Worm (Caenorhabditis elegans) whole organism, young adult: ENCODE data around the gene exos-4.2.

Experiments
- F23B12.7 ChIP-seq: sonication (generic microtip); optimal IDR thresholded peaks from 2 replicates; lab custom pipeline; 2017; ENCODE audit warnings: missing genetic modification characterization, mild to moderate bottlenecking, missing compliant biosample characterization, antibody characterized with exemption, moderate library complexity; ENCODE audit not compliant: insufficient read depth
- F49E8.2 ChIP-seq: sonication (generic microtip); optimal IDR thresholded peaks from 3 replicates; lab custom pipeline; 2017; ENCODE audit warnings: missing genetic modification characterization, mild to moderate bottlenecking, missing compliant biosample characterization, antibody characterized with exemption, moderate library complexity; ENCODE audit not compliant: insufficient read depth
- F52B5.7 ChIP-seq: sonication (generic microtip); optimal IDR thresholded peaks from 2 replicates; lab custom pipeline; 2016; ENCODE audit warnings: mild to moderate bottlenecking, missing genetic modification characterization, missing compliant biosample characterization
- Y53F4B.3 ChIP-seq: fragments of 200-800 bp; sonication (Bioruptor generic); IDR thresholded peaks from 2 replicates; pipeline ENCODE4 v1.3.6; 2022; ENCODE audit warnings: missing genetic modification reagents, missing genetic modification characterization, missing compliant biosample characterization
- Y67H2A.10 ChIP-seq: fragments of 200-800 bp; sonication (Bioruptor generic); conservative IDR thresholded peaks from 2 replicates; pipeline ENCODE4 v1.3.6; 2022; ENCODE audit warnings: missing genetic modification reagents, missing genetic modification characterization, missing compliant biosample characterization
- aptf-3 ChIP-seq: fragments of 200-800 bp; sonication (Bioruptor generic); IDR thresholded peaks from 2 replicates; pipeline ENCODE4 v1.3.6; 2022; ENCODE audit warnings: missing genetic modification characterization, missing compliant biosample characterization
- athp-1 ChIP-seq: sonication (generic microtip); optimal IDR thresholded peaks from 2 replicates; lab custom pipeline; 2017; ENCODE audit warnings: mild to moderate bottlenecking, missing genetic modification characterization, missing compliant biosample characterization
- attf-5 ChIP-seq: fragments of 200-800 bp; sonication (Bioruptor generic); optimal IDR thresholded peaks from 2 replicates; lab custom pipeline; 2018; ENCODE audit warnings: mild to moderate bottlenecking, missing genetic modification characterization, missing compliant biosample characterization
- attf-6 ChIP-seq: fragments of 200-800 bp; sonication (Bioruptor generic); IDR thresholded peaks from 2 replicates; pipeline ENCODE4 v1.3.6; 2022; ENCODE audit warnings: missing genetic modification reagents, missing genetic modification characterization, missing compliant biosample characterization
- ceh-100 ChIP-seq: fragments of 200-800 bp; sonication (Bioruptor generic); IDR thresholded peaks from 2 replicates; pipeline ENCODE4 v1.3.6; 2022; ENCODE audit warnings: missing genetic modification reagents, missing genetic modification characterization, missing compliant biosample characterization
- ceh-58 ChIP-seq: fragments of 200-800 bp; sonication (Bioruptor generic); IDR thresholded peaks from 2 replicates; pipeline ENCODE4 v1.3.6; 2022; ENCODE audit warnings: missing genetic modification characterization, missing compliant biosample characterization
- ceh-79 ChIP-seq: sonication (generic microtip); optimal IDR thresholded peaks from 2 replicates; lab custom pipeline; 2017; ENCODE audit warnings: mild to moderate bottlenecking, missing genetic modification characterization, missing compliant biosample characterization
- die-1 ChIP-seq: sonication (generic microtip); optimal IDR thresholded peaks from 2 replicates; lab custom pipeline; 2016; ENCODE audit warnings: missing genotype, mild to moderate bottlenecking, missing genetic modification characterization, missing compliant biosample characterization
- egl-44 ChIP-seq: fragments of 200-800 bp; sonication (Bioruptor generic); IDR thresholded peaks from 2 replicates; pipeline ENCODE4 v1.3.6; 2022; ENCODE audit warnings: missing genetic modification reagents, missing genetic modification characterization, missing compliant biosample characterization
- fkh-3 ChIP-seq: sonication (generic microtip); optimal IDR thresholded peaks from 2 replicates; lab custom pipeline; 2016; ENCODE audit warnings: mild to moderate bottlenecking, missing genetic modification characterization, missing compliant biosample characterization
- gei-17 ChIP-seq: fragments of 200-800 bp; sonication (Bioruptor generic); optimal IDR thresholded peaks from 2 replicates; lab custom pipeline; 2018; ENCODE audit warnings: mild to moderate bottlenecking, missing genetic modification characterization, missing compliant biosample characterization
- him-1 ChIP-seq: sonication (generic microtip); optimal IDR thresholded peaks from 2 replicates; lab custom pipeline; 2016; ENCODE audit warnings: missing genotype, missing genetic modification reagents, missing genetic modification characterization, missing compliant biosample characterization
- hmg-1.2 ChIP-seq: fragments of 200-800 bp; sonication (Bioruptor generic); IDR thresholded peaks from 2 replicates; pipeline ENCODE4 v1.3.6; 2022; ENCODE audit warnings: missing genetic modification reagents, missing genetic modification characterization, missing compliant biosample characterization
- lin-35 ChIP-seq, 3 experiments: fragments of 150-350 bp in 2 of 3; sonication (generic microtip) in 1 of 3; optimal IDR thresholded peaks; 2 replicates each; lab custom pipeline; 2014 to 2018; ENCODE audit warnings: missing biosample characterization in 3 of 3, missing genetic modification characterization in 3 of 3, missing genetic modification reagents in 3 of 3
- lin-40 ChIP-seq: sonication (generic microtip); optimal IDR thresholded peaks from 2 replicates; lab custom pipeline; 2016; ENCODE audit warnings: missing genetic modification characterization, mild to moderate bottlenecking, missing compliant biosample characterization, missing genotype, missing genetic modification reagents
- lsl-1 ChIP-seq: fragments of 200-800 bp; sonication (Bioruptor generic); optimal IDR thresholded peaks from 2 replicates; lab custom pipeline; 2018; ENCODE audit warnings: mild to moderate bottlenecking, missing genetic modification characterization, moderate library complexity, missing compliant biosample characterization
- madf-6 ChIP-seq: fragments of 200-800 bp; sonication (Bioruptor generic); IDR thresholded peaks from 2 replicates; pipeline ENCODE4 v1.3.6; 2022; ENCODE audit warnings: missing genetic modification reagents, missing genetic modification characterization, missing compliant biosample characterization
- mel-28 ChIP-seq: sonication (generic microtip); optimal IDR thresholded peaks from 2 replicates; lab custom pipeline; 2016; ENCODE audit warnings: borderline replicate concordance, mild to moderate bottlenecking, missing genetic modification characterization, missing compliant biosample characterization
- nfya-1 ChIP-seq: sonication (generic microtip); optimal IDR thresholded peaks from 2 replicates; lab custom pipeline; 2017; ENCODE audit warnings: antibody characterized with exemption, missing compliant biosample characterization, missing genetic modification characterization, borderline replicate concordance; ENCODE audit not compliant: insufficient read depth
- nfyb-1 ChIP-seq: fragments of 200-800 bp; sonication (Bioruptor generic); IDR thresholded peaks from 2 replicates; pipeline ENCODE4 v1.3.6; 2022; ENCODE audit warnings: missing genetic modification reagents, missing genetic modification characterization, missing compliant biosample characterization
- rpc-1 ChIP-seq, 2 experiments: fragments of 150-350 bp in 1 of 2; sonication (generic microtip) in 1 of 2; optimal IDR thresholded peaks; 2 replicates each; lab custom pipeline; 2014 to 2018; ENCODE audit warnings: missing biosample characterization in 1 of 2, missing genetic modification characterization in 1 of 2, missing genetic modification reagents in 1 of 2, missing genotype in 1 of 2
- sdz-38 ChIP-seq: sonication (generic microtip); optimal IDR thresholded peaks from 2 replicates; lab custom pipeline; 2016; ENCODE audit warnings: missing genotype, missing genetic modification characterization, missing compliant biosample characterization
- snpc-1.1 ChIP-seq: sonication (generic microtip); optimal IDR thresholded peaks from 2 replicates; lab custom pipeline; 2017; ENCODE audit warnings: missing genetic modification characterization, mild to moderate bottlenecking, missing compliant biosample characterization, antibody characterized with exemption, moderate library complexity, missing genotype, missing genetic modification reagents; ENCODE audit not compliant: insufficient read depth
- snpc-1.3 ChIP-seq: sonication (generic microtip); optimal IDR thresholded peaks from 2 replicates; lab custom pipeline; 2017; ENCODE audit warnings: missing genetic modification characterization, mild to moderate bottlenecking, missing compliant biosample characterization, antibody characterized with exemption, moderate library complexity, missing genotype, missing genetic modification reagents; ENCODE audit not compliant: insufficient read depth
- snpc-3.4 ChIP-seq: sonication (generic microtip); optimal IDR thresholded peaks from 2 replicates; lab custom pipeline; 2017; ENCODE audit warnings: missing genetic modification characterization, mild to moderate bottlenecking, missing compliant biosample characterization, antibody characterized with exemption, moderate library complexity, missing genotype, missing genetic modification reagents
- snpc-4 ChIP-seq, 5 experiments: fragments of 150-350 bp in 1 of 5; sonication (generic microtip) in 4 of 5; optimal IDR thresholded peaks; 2 replicates each; lab custom pipeline; 2014 to 2018; ENCODE audit warnings: missing genetic modification characterization in 5 of 5, missing biosample characterization in 3 of 5, antibody characterized with exemption in 2 of 5, mild to moderate bottlenecking in 2 of 5, missing compliant biosample characterization in 2 of 5, missing genotype in 2 of 5, moderate library complexity in 2 of 5, missing genetic modification reagents in 1 of 5
- somi-1 ChIP-seq: fragments of 200-800 bp; sonication (Bioruptor generic); optimal IDR thresholded peaks from 2 replicates; lab custom pipeline; 2018; ENCODE audit warnings: mild to moderate bottlenecking, missing genetic modification characterization, missing compliant biosample characterization
- unc-130 ChIP-seq: sonication (generic microtip); optimal IDR thresholded peaks from 2 replicates; lab custom pipeline; 2016; ENCODE audit warnings: missing genetic modification reagents, missing genetic modification characterization, missing compliant biosample characterization
- unc-62 ChIP-seq: fragments of 150-350 bp; optimal IDR thresholded peaks from 2 replicates; lab custom pipeline; 2014; ENCODE audit warnings: missing biosample characterization, missing genetic modification reagents, missing genetic modification characterization
- xnd-1 ChIP-seq: sonication (generic microtip); optimal IDR thresholded peaks from 2 replicates; lab custom pipeline; 2016; ENCODE audit warnings: missing genotype, missing genetic modification reagents, missing genetic modification characterization, missing compliant biosample characterization
- ztf-26 ChIP-seq: sonication (generic microtip); optimal IDR thresholded peaks from 2 replicates; lab custom pipeline; 2017; ENCODE audit warnings: missing genetic modification characterization, missing compliant biosample characterization
- ztf-28 ChIP-seq: fragments of 200-800 bp; sonication (Bioruptor generic); IDR thresholded peaks from 2 replicates; pipeline ENCODE4 v1.3.6; 2022; ENCODE audit warnings: missing genetic modification reagents, missing genetic modification characterization, missing compliant biosample characterization

exos-4.2 gene

ce11 chrIII:868866-869265, 8.9 kb downstream of the exos-4.2 start (continued):
- no peak for TF ChIP-seq him-1 (tag; lab: Kevin White, UChicago)

- TF ChIP-seq fkh-3 (tag; lab: Kevin White, UChicago), result no peak
- no peak for TF ChIP-seq madf-6 (GFP tag; lab: Robert Waterston, UW)
- no peak for TF ChIP-seq egl-44
- no peak for TF ChIP-seq attf-5 (GFP tag; lab: Kevin White, UChicago)
- no peak for TF ChIP-seq ztf-28
Measured at ce11 chrIII:869869-870268, 9.9 kb downstream of the exos-4.2 start, which contains the start of gene T24C4.2. TSS of gene T24C4.2 (minus strand) at chrIII:869969.

ce11 chrIII:870555-870954, 10.6 kb downstream of the exos-4.2 start:
- TF ChIP-seq F49E8.2 (no peak), rpc-1 (optimal IDR thresholded peaks at IDR 0.05; lab: Kevin White, UChicago) (no peak), rpc-1 (tag; optimal IDR thresholded peaks at IDR 0.05; lab: Kevin White, UChicago) (no peak), attf-5 (GFP tag; lab: Kevin White, UChicago) (no peak), xnd-1 (tag; lab: Kevin White, UChicago) (no peak), F23B12.7 (no peak), ceh-100 (GFP tag; lab: Robert Waterston, UW) (no peak), sdz-38 (no peak), unc-130 (GFP tag; lab: Kevin White, UChicago) (no peak), die-1 (tag; lab: Kevin White, UChicago) (no peak), snpc-4 (GFP tag; optimal IDR thresholded peaks at IDR 0.05; lab: Kevin White, UChicago) (no peak), snpc-4 (tag; optimal IDR thresholded peaks at IDR 0.05; lab: Kevin White, UChicago) (no peak), snpc-3.4 (tag; lab: Kevin White, UChicago) (no peak), F52B5.7 (tag; lab: Kevin White, UChicago) (no peak), aptf-3 (no peak), snpc-1.1 (tag; lab: Kevin White, UChicago) (no peak), gei-17 (GFP tag; lab: Kevin White, UChicago) (no peak), ceh-58 (GFP tag; lab: Robert Waterston, UW) (no peak), nfyb-1 (GFP tag; lab: Robert Waterston, UW) (no peak), Y67H2A.10 (GFP tag; lab: Robert Waterston, UW) (no peak), somi-1 (GFP tag; lab: Kevin White, UChicago) (no peak), lsl-1 (GFP tag; lab: Kevin White, UChicago) (no peak)

ce11 chrIII:872373-872772, 12.4 kb downstream of the exos-4.2 start, which contains the start of the genes T24C4.3 and clc-20:
TSS of gene T24C4.3 (minus strand) at chrIII:872473.
TSS of gene clc-20 (plus strand) at chrIII:872583.
- TF ChIP-seq attf-6 (GFP tag; lab: Robert Waterston, UW), result no peak
- no peak for TF ChIP-seq nfya-1
- TF ChIP-seq snpc-1.3, result no peak
- TF ChIP-seq lin-35 (GFP tag; optimal IDR thresholded peaks at IDR 0.05; lab: Kevin White, UChicago), result no peak
- TF ChIP-seq ztf-26, result no peak
- no peak for TF ChIP-seq lin-40 (tag; lab: Kevin White, UChicago)
- TF ChIP-seq athp-1 (tag; lab: Kevin White, UChicago), result no peak
- no peak for TF ChIP-seq Y53F4B.3 (GFP tag; lab: Robert Waterston, UW)
- TF ChIP-seq ceh-79 (tag; lab: Kevin White, UChicago), result no peak
- TF ChIP-seq mel-28, result no peak
- TF ChIP-seq ztf-28, result no peak
- no peak for TF ChIP-seq hmg-1.2 (GFP tag; lab: Robert Waterston, UW)
- no peak for TF ChIP-seq unc-62
